Worm (Caenorhabditis elegans): Measurements from ENCODE around the gene F53C11.5.

Gene F53C11.5

ce11 chrV:13796246-13796776 is 9.0 kb downstream of the F53C11.5 start, which contains the start of gene twk-32 (continued):
- TF ChIP-seq nhr-90 (tag; optimal IDR thresholded peaks at IDR 0.05) (no peak), aptf-2 (GFP tag; conservative IDR thresholded peaks at IDR 0.05) (no peak), athp-1 (tag; optimal IDR thresholded peaks at IDR 0.05) (no peak), tbx-9 (tag; optimal IDR thresholded peaks at IDR 0.05; ENCODE audit: borderline replicate concordance) (no peak), nfya-1 (tag; optimal IDR thresholded peaks at IDR 0.05; ENCODE audit: borderline replicate concordance, insufficient read depth) (no peak), bed-1 (GFP tag; IDR thresholded peaks at IDR 0.05) (no peak), ceh-58 (GFP tag; IDR thresholded peaks at IDR 0.05) (no peak), snpc-1.3 (tag; optimal IDR thresholded peaks at IDR 0.05; ENCODE audit: insufficient read depth) (no peak), B0261.1 (tag; optimal IDR thresholded peaks at IDR 0.05) (no peak), lag-1 (GFP tag; IDR thresholded peaks at IDR 0.05) (no peak), nfya-2 (GFP tag; IDR thresholded peaks at IDR 0.05) (no peak), Y67H2A.10 (GFP tag; conservative IDR thresholded peaks at IDR 0.05) (no peak), chd-7 (tag; optimal IDR thresholded peaks at IDR 0.05) (peak; percentile 31), egl-18 (GFP tag; IDR thresholded peaks at IDR 0.05) (no peak), F52B5.7 (tag; optimal IDR thresholded peaks at IDR 0.05) (no peak), mxl-1 (tag; optimal IDR thresholded peaks at IDR 0.05) (no peak), nfyb-1 (GFP tag; IDR thresholded peaks at IDR 0.05) (peak; percentile 60; the same call in 1 of the 2 replicates), ztf-18 (tag; optimal IDR thresholded peaks at IDR 0.05) (no peak), cebp-1 (GFP tag; IDR thresholded peaks at IDR 0.05) (no peak), cebp-1 (tag; optimal IDR thresholded peaks at IDR 0.05) (peak; percentile 51), F49E8.2 (tag; optimal IDR thresholded peaks at IDR 0.05; ENCODE audit: insufficient read depth) (no peak), lin-54 (GFP tag; optimal IDR thresholded peaks at IDR 0.05) (no peak), ztf-22 (GFP tag; optimal IDR thresholded peaks at IDR 0.05) (no peak), dox-1 (GFP tag; IDR thresholded peaks at IDR 0.05) (peak; percentile 31; the same call in 1 of the 2 replicates), lsl-1 (GFP tag; optimal IDR thresholded peaks at IDR 0.05) (no peak), attf-5 (GFP tag; optimal IDR thresholded peaks at IDR 0.05) (no peak), madf-6 (GFP tag; IDR thresholded peaks at IDR 0.05) (0 out of 2 replicates have a peak, but pooled peaks have one; percentile 3), gei-17 (GFP tag; optimal IDR thresholded peaks at IDR 0.05) (no peak), F33H1.4 (GFP tag; IDR thresholded peaks at IDR 0.05) (no peak), sptf-2 (GFP tag; optimal IDR thresholded peaks at IDR 0.05) (no peak), tbp1 (GFP tag; optimal IDR thresholded peaks at IDR 0.05) (no peak), mel-28 (tag; optimal IDR thresholded peaks at IDR 0.05; ENCODE audit: borderline replicate concordance) (no peak), ztf-28 (GFP tag; IDR thresholded peaks at IDR 0.05) (no peak), let-526 (GFP tag; IDR thresholded peaks at IDR 0.05) (no peak)

ce11 chrV:13799190-13799589 is 11.8 kb downstream of the F53C11.5 start:
- TF ChIP-seq ztf-28 (GFP tag; IDR thresholded peaks at IDR 0.05) (no peak), ztf-3 (GFP tag; optimal IDR thresholded peaks at IDR 0.05) (no peak), ets-4 (GFP tag; optimal IDR thresholded peaks at IDR 0.05) (no peak), lin-26 (GFP tag; IDR thresholded peaks at IDR 0.05) (no peak), lsl-1 (GFP tag; optimal IDR thresholded peaks at IDR 0.05) (no peak), F39B2.1 (GFP tag; IDR thresholded peaks at IDR 0.05) (no peak), chd-7 (tag; optimal IDR thresholded peaks at IDR 0.05) (no peak), ceh-79 (tag; optimal IDR thresholded peaks at IDR 0.05) (no peak), snpc-3.4 (tag; optimal IDR thresholded peaks at IDR 0.05) (no peak), somi-1 (GFP tag; optimal IDR thresholded peaks at IDR 0.05) (no peak), madf-10 (tag; optimal IDR thresholded peaks at IDR 0.05) (no peak), unc-130 (GFP tag; optimal IDR thresholded peaks at IDR 0.05) (no peak), rcor-1 (GFP tag; IDR thresholded peaks at IDR 0.05) (no peak), B0019.2 (GFP tag; conservative IDR thresholded peaks at IDR 0.05) (no peak), ceh-40 (GFP tag; IDR thresholded peaks at IDR 0.05) (no peak), F52B5.7 (tag; optimal IDR thresholded peaks at IDR 0.05) (no peak), mcd-1 (GFP tag; IDR thresholded peaks at IDR 0.05) (no peak), F37B4.10 (GFP tag; IDR thresholded peaks at IDR 0.05) (no peak), T26A5.8 (tag; optimal IDR thresholded peaks at IDR 0.05) (no peak)

All from whole organism, young adult.